Fruit fly (Drosophila melanogaster): ENCODE results near the gene Plod.

Gene Plod

DNA sequence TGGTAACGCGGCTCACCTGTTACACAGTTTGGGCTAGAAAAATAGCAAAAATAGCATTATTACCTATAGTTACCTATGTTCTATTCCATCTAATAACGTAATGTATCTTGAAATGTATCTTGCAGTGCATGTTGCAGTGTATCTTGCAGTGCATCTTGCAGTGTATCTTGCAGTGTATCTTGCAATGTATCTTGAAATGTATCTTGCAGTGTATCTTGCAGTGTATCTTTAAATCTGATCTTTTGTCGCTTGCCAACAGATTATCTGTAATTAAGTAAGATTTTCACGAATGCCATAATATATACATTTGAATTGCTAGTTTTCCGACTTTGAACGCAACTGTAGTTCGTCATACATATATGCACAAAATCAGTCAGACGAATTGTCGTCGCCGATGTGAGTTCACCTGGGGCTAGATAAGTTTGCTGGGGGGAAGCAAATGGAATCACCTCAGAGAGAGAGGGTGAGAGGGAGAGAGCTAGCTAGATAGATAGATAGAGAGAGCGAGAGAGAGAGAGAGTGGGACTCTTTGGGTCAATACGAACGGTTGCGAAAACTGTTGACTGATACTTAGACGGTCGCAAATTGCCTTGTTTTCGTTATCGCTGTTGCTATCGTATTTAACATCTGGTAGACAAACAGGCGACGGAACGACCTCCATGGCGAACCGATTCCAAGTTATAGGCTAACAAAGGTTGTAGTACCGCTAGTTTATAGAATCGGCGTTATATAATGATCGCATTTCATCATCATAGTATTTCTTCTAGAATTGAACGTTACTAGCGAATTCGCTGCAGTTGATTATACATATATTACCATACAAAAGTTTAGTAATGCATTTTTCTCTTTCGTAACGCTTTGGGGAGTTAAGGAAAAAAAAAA is 36.8 kb upstream of the Plod start (continued):
- TF ChIP-seq brk (GFP tag; optimal IDR thresholded peaks at IDR 0.05) (no peak), dsf (GFP tag; optimal IDR thresholded peaks at IDR 0.05; ENCODE audit: borderline replicate concordance) (no peak), lola (GFP tag; optimal IDR thresholded peaks at IDR 0.05) (no peak), tai (GFP tag; optimal IDR thresholded peaks at IDR 0.05) (peak; percentile 44), woc (GFP tag; optimal IDR thresholded peaks at IDR 0.05) (no peak)

DNA sequence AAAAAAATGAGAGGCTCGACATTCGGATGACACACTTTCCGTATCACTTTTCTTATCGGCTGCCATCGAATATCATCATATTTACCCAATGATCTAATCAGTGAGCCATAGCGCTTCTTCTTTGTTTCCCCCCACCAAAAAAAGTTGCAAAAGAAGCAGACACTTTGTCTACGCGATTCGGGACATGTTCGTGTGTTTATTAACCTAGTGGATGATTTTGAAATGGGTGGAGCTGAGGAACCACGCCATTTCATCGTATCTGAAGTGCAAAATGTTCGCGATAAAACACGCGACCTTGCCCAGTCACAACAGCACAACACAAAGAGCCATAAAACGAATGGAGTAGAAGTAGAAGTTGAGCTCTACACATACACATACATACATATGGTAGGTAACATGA is 36.1 kb upstream of the Plod start:
- TF ChIP-seq Rel (GFP tag; optimal IDR thresholded peaks at IDR 0.05) (no peak), Rel (tag; optimal IDR thresholded peaks at IDR 0.05) (peak; percentile 39), CG32264 (GFP tag; optimal IDR thresholded peaks at IDR 0.05) (no peak), br (GFP tag; optimal IDR thresholded peaks at IDR 0.05) (peak; percentile 65), h (GFP tag; optimal IDR thresholded peaks at IDR 0.05) (peak; percentile 56), Vsx2 (GFP tag; optimal IDR thresholded peaks at IDR 0.05; ENCODE audit: partially characterized antibody) (no peak)

DNA sequence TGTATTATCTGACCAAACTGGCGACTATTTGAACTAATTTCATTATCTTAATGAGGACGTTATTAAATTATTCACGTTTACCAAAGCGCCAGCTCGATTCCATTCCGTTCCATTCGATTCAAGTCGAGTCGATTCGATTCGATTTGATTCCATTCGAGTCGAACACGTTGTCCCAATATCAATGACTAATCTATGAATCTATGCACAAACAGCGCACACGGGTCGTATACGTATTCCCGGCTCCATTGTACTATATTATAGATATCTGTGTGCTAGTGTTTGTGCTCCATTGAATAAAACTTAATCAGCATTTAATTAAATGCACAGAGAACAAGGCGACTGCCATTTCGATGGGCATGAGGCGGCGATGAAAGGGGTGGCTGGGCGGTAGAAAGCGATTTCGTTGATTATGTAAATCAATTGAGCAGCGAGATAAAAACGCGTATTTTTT is 33.4 kb upstream of the Plod start:
- TF ChIP-seq Mio (GFP tag; optimal IDR thresholded peaks at IDR 0.05), result no peak
- no peak for TF ChIP-seq sage (GFP tag; optimal IDR thresholded peaks at IDR 0.05)
- no peak for TF ChIP-seq CG9705 (GFP tag; optimal IDR thresholded peaks at IDR 0.05)
- TF ChIP-seq GATAd (GFP tag; optimal IDR thresholded peaks at IDR 0.05), result no peak
- no peak for TF ChIP-seq OdsH (GFP tag; optimal IDR thresholded peaks at IDR 0.05)
- TF ChIP-seq dl (GFP tag; optimal IDR thresholded peaks at IDR 0.05; ENCODE audit: insufficient read depth in 1 of 2, partially characterized antibody in 2 of 2), result no peak
- no peak for TF ChIP-seq Hr78 (GFP tag; optimal IDR thresholded peaks at IDR 0.05)
- TF ChIP-seq rgr (GFP tag; optimal IDR thresholded peaks at IDR 0.05), result peak; percentile 18
- no peak for TF ChIP-seq Dif (GFP tag; optimal IDR thresholded peaks at IDR 0.05; ENCODE audit: partially characterized antibody)
- no peak for TF ChIP-seq fru (GFP tag; optimal IDR thresholded peaks at IDR 0.05)
- TF ChIP-seq dsf (GFP tag; optimal IDR thresholded peaks at IDR 0.05; ENCODE audit: borderline replicate concordance), result no peak
- no peak for TF ChIP-seq N (GFP tag; optimal IDR thresholded peaks at IDR 0.05)
- no peak for TF ChIP-seq Abd-B (GFP tag; optimal IDR thresholded peaks at IDR 0.05)
- TF ChIP-seq pan (optimal IDR thresholded peaks at IDR 0.05), result no peak
- TF ChIP-seq foxo (GFP tag; optimal IDR thresholded peaks at IDR 0.05), result peak in 1 of 2 experiments; percentile 1
- no peak for TF ChIP-seq jim (GFP tag; optimal IDR thresholded peaks at IDR 0.05)
- peak; percentile 55 for TF ChIP-seq br (GFP tag; optimal IDR thresholded peaks at IDR 0.05)
- TF ChIP-seq Hnf4 (GFP tag; optimal IDR thresholded peaks at IDR 0.05), result no peak
- peak; percentile 9 for TF ChIP-seq tai (GFP tag; optimal IDR thresholded peaks at IDR 0.05)
- TF ChIP-seq h (GFP tag; optimal IDR thresholded peaks at IDR 0.05), result peak; percentile 49
- no peak for TF ChIP-seq woc (GFP tag; optimal IDR thresholded peaks at IDR 0.05)
- TF ChIP-seq brk (GFP tag; optimal IDR thresholded peaks at IDR 0.05), result no peak
- TF ChIP-seq Vsx2 (GFP tag; optimal IDR thresholded peaks at IDR 0.05; ENCODE audit: partially characterized antibody), result no peak
- peak; percentile 2 for TF ChIP-seq psq (GFP tag; optimal IDR thresholded peaks at IDR 0.05)
- no peak for TF ChIP-seq lola (GFP tag; optimal IDR thresholded peaks at IDR 0.05)
- TF ChIP-seq CG32264 (GFP tag; optimal IDR thresholded peaks at IDR 0.05), result no peak
- TF ChIP-seq Sp1 (GFP tag; optimal IDR thresholded peaks at IDR 0.05), result no peak
- TF ChIP-seq Rel (GFP tag; optimal IDR thresholded peaks at IDR 0.05), result no peak
- TF ChIP-seq Rel (tag; optimal IDR thresholded peaks at IDR 0.05), result peak; percentile 5
- TF ChIP-seq Dfd (GFP tag; optimal IDR thresholded peaks at IDR 0.05), result no peak
- TF ChIP-seq HLH106 (tag; optimal IDR thresholded peaks at IDR 0.05), result no peak
- peak; percentile 13 for TF ChIP-seq CrebA (GFP tag; optimal IDR thresholded peaks at IDR 0.05; ENCODE audit: borderline replicate concordance)
- no peak for TF ChIP-seq Hr83 (GFP tag; optimal IDR thresholded peaks at IDR 0.05; ENCODE audit: poor library complexity, severe bottlenecking)
- TF ChIP-seq sv (GFP tag; optimal IDR thresholded peaks at IDR 0.05), result no peak
- TF ChIP-seq dmrt93B (GFP tag; optimal IDR thresholded peaks at IDR 0.05), result no peak
- TF ChIP-seq Myc (optimal IDR thresholded peaks at IDR 0.05), result no peak
- TF ChIP-seq usp (GFP tag; optimal IDR thresholded peaks at IDR 0.05), result no peak
- no peak for TF ChIP-seq ey (GFP tag; optimal IDR thresholded peaks at IDR 0.05)
- no peak for TF ChIP-seq Jra (GFP tag; optimal IDR thresholded peaks at IDR 0.05)
